Fruit fly (Drosophila melanogaster) whole organism, adult: Measurements from ENCODE around the gene Lrch.

Experiments
- CG1620 ChIP-seq: fragments of 200-800 bp; sonication (Bioruptor generic); optimal IDR thresholded peaks from 2 replicates; lab custom pipeline; 2016; ENCODE audit warnings: missing biosample characterization, missing genetic modification characterization
- CG33017 ChIP-seq: fragments of 200-800 bp; sonication (Bioruptor generic); optimal IDR thresholded peaks from 2 replicates; lab custom pipeline; 2018; ENCODE audit warnings: missing biosample characterization, mild to moderate bottlenecking, missing genetic modification characterization, moderate library complexity
- CG7045 ChIP-seq: fragments of 200-800 bp; sonication (Bioruptor generic); optimal IDR thresholded peaks from 2 replicates; lab custom pipeline; 2017; ENCODE audit warnings: missing biosample characterization, mild to moderate bottlenecking, missing genetic modification characterization
- Mnt ChIP-seq: fragments of 200-800 bp; sonication (Bioruptor generic); optimal IDR thresholded peaks from 2 replicates; lab custom pipeline; 2016; ENCODE audit warnings: missing biosample characterization, mild to moderate bottlenecking, missing genetic modification characterization
- bab1 ChIP-seq: fragments of 200-800 bp; sonication (Bioruptor generic); optimal IDR thresholded peaks from 3 replicates; lab custom pipeline; 2019; ENCODE audit warnings: missing biosample characterization, mild to moderate bottlenecking, missing genetic modification characterization, moderate library complexity
- cnc ChIP-seq, 2 experiments: fragments of >200 bp; optimal IDR thresholded peaks; 2 replicates each; lab custom pipeline; 2017

dm6 chr2L:17422089-17422488, 38.2 kb upstream of the Lrch start:
- TF ChIP-seq Mnt: no peak
- TF ChIP-seq CG1620 (GFP tag; lab: Kevin White, UChicago): no peak
- TF ChIP-seq bab1 (GFP tag; lab: Kevin White, UChicago): no peak
- TF ChIP-seq CG7045 (GFP tag; lab: Kevin White, UChicago): no peak
- TF ChIP-seq CG33017 (tag; lab: Kevin White, UChicago): no peak
- no peak for TF ChIP-seq cnc (optimal IDR thresholded peaks at IDR 0.05; lab: Kevin White, UChicago)
